Worm (Caenorhabditis elegans) whole organism, late embryonic: ENCODE data around the gene F09C6.15.

Source experiments
- C08G9.2 ChIP-seq: sonication (generic microtip); optimal IDR thresholded peaks from 2 replicates; lab custom pipeline; 2016; ENCODE audit warnings: mild to moderate bottlenecking, missing genetic modification characterization, moderate library complexity, missing compliant biosample characterization
- F13H6.1 ChIP-seq: sonication (generic microtip); optimal IDR thresholded peaks from 2 replicates; lab custom pipeline; 2016; ENCODE audit warnings: missing genetic modification characterization, missing compliant biosample characterization
- K02D7.2 ChIP-seq: sonication (generic microtip); optimal IDR thresholded peaks from 2 replicates; lab custom pipeline; 2017; ENCODE audit warnings: mild to moderate bottlenecking, missing genetic modification characterization, missing compliant biosample characterization
- T23F11.4 ChIP-seq: fragments of 200-800 bp; sonication (Bioruptor generic); optimal IDR thresholded peaks from 2 replicates; lab custom pipeline; 2018; ENCODE audit warnings: mild to moderate bottlenecking, missing genetic modification characterization, missing compliant biosample characterization
- Y22D7AL.16 ChIP-seq: sonication (generic microtip); optimal IDR thresholded peaks from 2 replicates; lab custom pipeline; 2016; ENCODE audit warnings: missing genetic modification characterization, missing compliant biosample characterization
- ahr-1 ChIP-seq: sonication (generic microtip); optimal IDR thresholded peaks from 2 replicates; lab custom pipeline; 2016; ENCODE audit warnings: missing genetic modification characterization, missing compliant biosample characterization
- ceh-19 ChIP-seq: fragments of 200-800 bp; sonication (Bioruptor generic); optimal IDR thresholded peaks from 2 replicates; lab custom pipeline; 2018; ENCODE audit warnings: mild to moderate bottlenecking, missing genetic modification characterization, missing compliant biosample characterization
- ceh-22 ChIP-seq: sonication (generic microtip); optimal IDR thresholded peaks from 2 replicates; lab custom pipeline; 2017; ENCODE audit warnings: missing biosample characterization, missing genetic modification characterization
- ceh-24 ChIP-seq: sonication (generic microtip); optimal IDR thresholded peaks from 2 replicates; lab custom pipeline; 2016; ENCODE audit warnings: mild to moderate bottlenecking, missing genetic modification characterization, missing compliant biosample characterization
- ceh-30 ChIP-seq: fragments of 150-350 bp; optimal IDR thresholded peaks from 2 replicates; lab custom pipeline; 2014; ENCODE audit warnings: missing biosample characterization, missing genetic modification characterization
- ceh-48 ChIP-seq: sonication (generic microtip); optimal IDR thresholded peaks from 2 replicates; lab custom pipeline; 2016; ENCODE audit warnings: missing genetic modification characterization, inconsistent platforms, missing compliant biosample characterization
- che-1 ChIP-seq: sonication (generic microtip); optimal IDR thresholded peaks from 2 replicates; lab custom pipeline; 2016; ENCODE audit warnings: mild to moderate bottlenecking, missing genetic modification characterization, missing compliant biosample characterization
- dve-1 ChIP-seq: sonication (generic microtip); optimal IDR thresholded peaks from 2 replicates; lab custom pipeline; 2017; ENCODE audit warnings: antibody characterized with exemption, mild to moderate bottlenecking, missing genetic modification characterization, missing compliant biosample characterization
- fkh-10 ChIP-seq: fragments of 150-350 bp; optimal IDR thresholded peaks from 2 replicates; lab custom pipeline; 2014; ENCODE audit warnings: missing biosample characterization, missing genetic modification reagents, missing genetic modification characterization
- fkh-6 ChIP-seq: sonication (generic microtip); optimal IDR thresholded peaks from 2 replicates; lab custom pipeline; 2016; ENCODE audit warnings: missing genetic modification characterization, missing compliant biosample characterization
- gmeb-2 ChIP-seq: sonication (generic microtip); optimal IDR thresholded peaks from 2 replicates; lab custom pipeline; 2016; ENCODE audit warnings: missing genetic modification characterization, inconsistent platforms, missing compliant biosample characterization
- hlh-13 ChIP-seq: fragments of 200-800 bp; sonication (Bioruptor generic); optimal IDR thresholded peaks from 2 replicates; lab custom pipeline; 2018; ENCODE audit warnings: mild to moderate bottlenecking, missing genetic modification characterization, missing compliant biosample characterization
- hlh-6 ChIP-seq: sonication (generic microtip); optimal IDR thresholded peaks from 2 replicates; lab custom pipeline; 2016; ENCODE audit warnings: missing genotype, missing genetic modification characterization, missing compliant biosample characterization
- hlh-8 ChIP-seq: sonication (generic microtip); optimal IDR thresholded peaks from 2 replicates; lab custom pipeline; 2016; ENCODE audit warnings: missing genotype, missing genetic modification characterization, missing compliant biosample characterization
- lim-6 ChIP-seq: sonication (generic microtip); optimal IDR thresholded peaks from 2 replicates; lab custom pipeline; 2016; ENCODE audit warnings: missing genetic modification characterization, missing compliant biosample characterization
- lin-11 ChIP-seq: fragments of 200-800 bp; sonication (Bioruptor generic); optimal IDR thresholded peaks from 2 replicates; lab custom pipeline; 2018; ENCODE audit warnings: mild to moderate bottlenecking, missing genetic modification characterization, missing compliant biosample characterization
- nfya-1 ChIP-seq: sonication (generic microtip); optimal IDR thresholded peaks from 2 replicates; lab custom pipeline; 2017; ENCODE audit warnings: missing genetic modification characterization, mild to moderate bottlenecking, missing compliant biosample characterization, antibody characterized with exemption, moderate library complexity
- nhr-11 ChIP-seq: fragments of 150-350 bp; optimal IDR thresholded peaks from 2 replicates; lab custom pipeline; 2014; ENCODE audit warnings: missing biosample characterization, missing genetic modification characterization
- npax-4 ChIP-seq: sonication (generic microtip); optimal IDR thresholded peaks from 2 replicates; lab custom pipeline; 2016; ENCODE audit warnings: missing genetic modification characterization, missing compliant biosample characterization
- odd-2 ChIP-seq: sonication (generic microtip); optimal IDR thresholded peaks from 2 replicates; lab custom pipeline; 2017; ENCODE audit warnings: antibody characterized with exemption, mild to moderate bottlenecking, missing genetic modification characterization, missing compliant biosample characterization
- pat-9 ChIP-seq: fragments of 200-800 bp; sonication (Bioruptor generic); optimal IDR thresholded peaks from 2 replicates; lab custom pipeline; 2018; ENCODE audit warnings: mild to moderate bottlenecking, missing genetic modification characterization, moderate library complexity, missing compliant biosample characterization
- pax-1 ChIP-seq: fragments of 150-350 bp; optimal IDR thresholded peaks from 2 replicates; lab custom pipeline; 2014; ENCODE audit warnings: missing biosample characterization, missing genetic modification characterization
- pha-2 ChIP-seq: sonication (generic microtip); optimal IDR thresholded peaks from 2 replicates; lab custom pipeline; 2017; ENCODE audit warnings: mild to moderate bottlenecking, missing genetic modification characterization, missing compliant biosample characterization
- pha-4 ChIP-seq: fragments of 150-350 bp; optimal IDR thresholded peaks from 2 replicates; lab custom pipeline; 2018; ENCODE audit warnings: missing biosample characterization, missing genetic modification reagents, missing genetic modification characterization
- ref-2 ChIP-seq: sonication (generic microtip); optimal IDR thresholded peaks from 2 replicates; lab custom pipeline; 2016; ENCODE audit warnings: missing genetic modification characterization, missing compliant biosample characterization
- sdc-2 ChIP-seq: sonication (generic microtip); optimal IDR thresholded peaks from 2 replicates; lab custom pipeline; 2016; ENCODE audit warnings: missing genotype, missing genetic modification characterization, missing compliant biosample characterization
- sox-4 ChIP-seq: sonication (generic microtip); optimal IDR thresholded peaks from 2 replicates; lab custom pipeline; 2017; ENCODE audit warnings: mild to moderate bottlenecking, missing genetic modification characterization, inconsistent platforms, missing compliant biosample characterization
- syd-9 ChIP-seq: sonication (generic microtip); optimal IDR thresholded peaks from 2 replicates; lab custom pipeline; 2016; ENCODE audit warnings: mild to moderate bottlenecking, missing genetic modification characterization, moderate library complexity, missing compliant biosample characterization
- tbx-7 ChIP-seq: sonication (generic microtip); optimal IDR thresholded peaks from 2 replicates; lab custom pipeline; 2016; ENCODE audit warnings: missing genotype, missing genetic modification characterization, missing compliant biosample characterization
- unc-86 ChIP-seq: sonication (generic microtip); optimal IDR thresholded peaks from 2 replicates; lab custom pipeline; 2016; ENCODE audit warnings: missing genetic modification characterization, missing compliant biosample characterization

Gene F09C6.15

ce11 chrV:16880679-16881078 is 12.9 kb upstream of the F09C6.15 start, which contains the start of gene F09C6.14:
Gene F09C6.14, plus strand, starts transcription at chrV:16880979.
- TF ChIP-seq fkh-10 = no peak
- no peak for TF ChIP-seq ceh-24 (tag; lab: Kevin White, UChicago)
- TF ChIP-seq dve-1 (tag; lab: Kevin White, UChicago) = no peak
- no peak for TF ChIP-seq ceh-48
- no peak for TF ChIP-seq pat-9
- TF ChIP-seq hlh-13 (GFP tag; lab: Kevin White, UChicago) = no peak
- no peak for TF ChIP-seq hlh-8
- no peak for TF ChIP-seq pha-4 (tag; lab: Kevin White, UChicago)
- no peak for TF ChIP-seq nfya-1 (tag; lab: Kevin White, UChicago)
- TF ChIP-seq sdc-2 (tag; lab: Kevin White, UChicago) = no peak
- no peak for TF ChIP-seq che-1 (tag; lab: Kevin White, UChicago)
- TF ChIP-seq gmeb-2 (tag; lab: Kevin White, UChicago) = no peak
- TF ChIP-seq ceh-22 (tag; lab: Kevin White, UChicago) = no peak
- no peak for TF ChIP-seq tbx-7

ce11 chrV:16882260-16882918 is 11.2 kb upstream of the F09C6.15 start, which contains the start of the genes F09C6.11 and F09C6.12:
Gene F09C6.11, minus strand, starts transcription at chrV:16882310.
Gene F09C6.12, plus strand, starts transcription at chrV:16882868.
- no peak for TF ChIP-seq ceh-30
- no peak for TF ChIP-seq ceh-24 (tag; lab: Kevin White, UChicago)

- TF ChIP-seq pha-4 (tag; lab: Kevin White, UChicago) (no peak), ceh-19 (GFP tag; lab: Kevin White, UChicago) (no peak), lin-11 (tag; lab: Kevin White, UChicago) (no peak), pax-1 (tag; lab: Kevin White, UChicago) (no peak), lim-6 (no peak), C08G9.2 (no peak), K02D7.2 (no peak), hlh-6 (no peak), sdc-2 (tag; lab: Kevin White, UChicago) (no peak), sox-4 (tag; lab: Kevin White, UChicago) (no peak)
Observed at ce11 chrV:16884744-16885143, 8.8 kb upstream of the F09C6.15 start, which contains the start of gene F09C6.13. Gene F09C6.13, plus strand, starts transcription at chrV:16885044.

ce11 chrV:16888788-16889325 is 4.7 kb upstream of the F09C6.15 start, which contains the start of the genes ifas-2 and fbxa-44:
Gene ifas-2, minus strand, starts transcription at chrV:16888888.
Gene fbxa-44, plus strand, starts transcription at chrV:16889275.
- TF ChIP-seq npax-4 (tag; lab: Kevin White, UChicago) = no peak
- TF ChIP-seq odd-2 (tag; lab: Kevin White, UChicago) = no peak
- no peak for TF ChIP-seq nhr-11 (tag; lab: Kevin White, UChicago)
- no peak for TF ChIP-seq ref-2 (tag; lab: Kevin White, UChicago)
- no peak for TF ChIP-seq ceh-48
- no peak for TF ChIP-seq syd-9 (tag; lab: Kevin White, UChicago)
- TF ChIP-seq Y22D7AL.16 (tag; lab: Kevin White, UChicago) = no peak
- no peak for TF ChIP-seq unc-86 (tag; lab: Kevin White, UChicago)
- TF ChIP-seq, all 69 proteins: peak for 0

ce11 chrV:16899355-16899754 is 5.8 kb downstream of the F09C6.15 start, which contains the start of gene fbxa-45:
Gene fbxa-45, minus strand, starts transcription at chrV:16899455.
- TF ChIP-seq gmeb-2 (tag; lab: Kevin White, UChicago) (no peak), unc-86 (tag; lab: Kevin White, UChicago) (no peak), F13H6.1 (no peak), T23F11.4 (GFP tag; lab: Kevin White, UChicago) (no peak), ahr-1 (tag; lab: Kevin White, UChicago) (no peak), sox-4 (tag; lab: Kevin White, UChicago) (no peak), pha-2 (tag; lab: Kevin White, UChicago) (no peak), fkh-6 (no peak)
